Worm (Caenorhabditis elegans) whole organism, early embryonic: ENCODE data around the gene gcy-36.

Experiments used
- B0310.2 ChIP-seq: sonication (generic microtip); optimal IDR thresholded peaks from 2 replicates; lab custom pipeline; 2016; ENCODE audit warnings: mild to moderate bottlenecking, missing genetic modification characterization, missing compliant biosample characterization
- F13C5.2 ChIP-seq: sonication (generic microtip); optimal IDR thresholded peaks from 2 replicates; lab custom pipeline; 2017; ENCODE audit warnings: mild to moderate bottlenecking, missing genetic modification characterization, inconsistent platforms, missing compliant biosample characterization
- aly-1 ChIP-seq: sonication (generic microtip); optimal IDR thresholded peaks from 2 replicates; lab custom pipeline; 2016; ENCODE audit warnings: missing genetic modification characterization, missing compliant biosample characterization
- ama-1 ChIP-seq: fragments of 150-350 bp; optimal IDR thresholded peaks from 2 replicates; lab custom pipeline; 2014
- ceh-13 ChIP-seq: fragments of 200-800 bp; sonication (Bioruptor generic); optimal IDR thresholded peaks from 2 replicates; lab custom pipeline; 2018; ENCODE audit warnings: mild to moderate bottlenecking, missing genetic modification characterization, missing compliant biosample characterization
- ceh-36 ChIP-seq: sonication (generic microtip); optimal IDR thresholded peaks from 2 replicates; lab custom pipeline; 2016; ENCODE audit warnings: missing genetic modification characterization, inconsistent platforms, missing compliant biosample characterization
- ets-7 ChIP-seq: sonication (generic microtip); optimal IDR thresholded peaks from 2 replicates; lab custom pipeline; 2016; ENCODE audit warnings: missing genotype, missing genetic modification characterization, missing compliant biosample characterization
- flt-1 ChIP-seq: fragments of 200-800 bp; sonication (Bioruptor generic); IDR thresholded peaks from 2 replicates; pipeline ENCODE4 v1.3.6; 2022; ENCODE audit warnings: missing genetic modification characterization, missing compliant biosample characterization
- hmbx-1 ChIP-seq: sonication (generic microtip); optimal IDR thresholded peaks from 2 replicates; lab custom pipeline; 2016; ENCODE audit warnings: mild to moderate bottlenecking, missing genetic modification characterization, missing compliant biosample characterization
- hmg-4 ChIP-seq: fragments of 200-800 bp; sonication (Bioruptor generic); optimal IDR thresholded peaks from 2 replicates; lab custom pipeline; 2018; ENCODE audit warnings: mild to moderate bottlenecking, missing genetic modification characterization, missing compliant biosample characterization
- hnd-1 ChIP-seq: sonication (generic microtip); optimal IDR thresholded peaks from 2 replicates; lab custom pipeline; 2016; ENCODE audit warnings: missing genetic modification characterization, missing compliant biosample characterization
- pes-1 ChIP-seq: fragments of 200-800 bp; sonication (Bioruptor generic); IDR thresholded peaks from 2 replicates; pipeline ENCODE4 v1.3.6; 2022; ENCODE audit warnings: missing genetic modification reagents, missing genetic modification characterization, missing compliant biosample characterization
- scrt-1 ChIP-seq: fragments of 200-800 bp; sonication (Bioruptor generic); IDR thresholded peaks from 2 replicates; pipeline ENCODE4 v1.3.6; 2022; ENCODE audit warnings: missing genetic modification characterization, missing compliant biosample characterization
- sea-1 ChIP-seq: fragments of 200-800 bp; sonication (Bioruptor generic); conservative IDR thresholded peaks from 2 replicates; pipeline ENCODE4 v1.3.6; 2022; ENCODE audit warnings: missing genetic modification characterization, missing compliant biosample characterization
- tbx-11 ChIP-seq: fragments of 200-800 bp; sonication (Bioruptor generic); IDR thresholded peaks from 2 replicates; pipeline ENCODE4 v1.3.6; 2022; ENCODE audit warnings: missing genetic modification characterization, missing compliant biosample characterization
- tbx-37 ChIP-seq: fragments of 200-800 bp; sonication (Bioruptor generic); conservative IDR thresholded peaks from 2 replicates; pipeline ENCODE4 v1.3.6; 2022; ENCODE audit warnings: missing genetic modification reagents, missing genetic modification characterization, missing compliant biosample characterization
- tra-4 ChIP-seq: sonication (generic microtip); optimal IDR thresholded peaks from 2 replicates; lab custom pipeline; 2017; ENCODE audit warnings: missing genetic modification characterization, missing compliant biosample characterization

The gcy-36 gene

ce11 chrX:15441686-15442067 is 37.1 kb upstream of the gcy-36 start, which contains the start of gene nkat-3:
Gene nkat-3 (plus strand): TSS chrX:15441731.
- no peak for TF ChIP-seq hmg-4 (GFP tag; lab: Kevin White, UChicago)
- no peak for TF ChIP-seq ets-7
- no peak for TF ChIP-seq ceh-13
- TF ChIP-seq tbx-11, result no peak
- no peak for TF ChIP-seq scrt-1 (GFP tag; lab: Robert Waterston, UW)
- TF ChIP-seq hnd-1, result no peak
- TF ChIP-seq ceh-36 (tag; lab: Kevin White, UChicago), result no peak
- TF ChIP-seq flt-1 (GFP tag; lab: Robert Waterston, UW), result no peak
- no peak for TF ChIP-seq aly-1 (tag; lab: Kevin White, UChicago)
- no peak for TF ChIP-seq tra-4 (tag; lab: Kevin White, UChicago)
- no peak for TF ChIP-seq tbx-37 (GFP tag; lab: Robert Waterston, UW)
- no peak for TF ChIP-seq hmbx-1 (tag; lab: Kevin White, UChicago)
- no peak for TF ChIP-seq sea-1
- no peak for TF ChIP-seq B0310.2 (tag; lab: Kevin White, UChicago)
- TF ChIP-seq ama-1 (lab: Kevin White, UChicago), result no peak
- no peak for TF ChIP-seq F13C5.2 (tag; lab: Kevin White, UChicago)
- TF ChIP-seq pes-1 (GFP tag; lab: Robert Waterston, UW), result no peak

- TF ChIP-seq ets-7 (no peak), tra-4 (tag; lab: Kevin White, UChicago) (no peak), flt-1 (GFP tag; lab: Robert Waterston, UW) (no peak)
These were observed 32.5 kb upstream of the gcy-36 start, which contains the start of gene R03A10.5 for ce11 chrX:15446292-15446794. Gene R03A10.5 (plus strand): TSS chrX:15446722.

- TF ChIP-seq tra-4 (tag; lab: Kevin White, UChicago) (no peak), pes-1 (GFP tag; lab: Robert Waterston, UW) (no peak), tbx-11 (no peak), sea-1 (no peak), B0310.2 (tag; lab: Kevin White, UChicago) (no peak), hmbx-1 (tag; lab: Kevin White, UChicago) (no peak), ets-7 (no peak), scrt-1 (GFP tag; lab: Robert Waterston, UW) (no peak), hmg-4 (GFP tag; lab: Kevin White, UChicago) (no peak), tbx-37 (GFP tag; lab: Robert Waterston, UW) (no peak)
These were observed 13.8 kb upstream of the gcy-36 start for ce11 chrX:15465050-15465449.

- no peak for TF ChIP-seq hmbx-1 (tag; lab: Kevin White, UChicago)
- TF ChIP-seq aly-1 (tag; lab: Kevin White, UChicago), result no peak
- no peak for TF ChIP-seq B0310.2 (tag; lab: Kevin White, UChicago)
- no peak for TF ChIP-seq ama-1 (lab: Kevin White, UChicago)
- no peak for TF ChIP-seq flt-1 (GFP tag; lab: Robert Waterston, UW)
- TF ChIP-seq ceh-36 (tag; lab: Kevin White, UChicago), result no peak
- TF ChIP-seq tbx-37 (GFP tag; lab: Robert Waterston, UW), result no peak
- no peak for TF ChIP-seq F13C5.2 (tag; lab: Kevin White, UChicago)
- TF ChIP-seq hnd-1, result no peak
- TF ChIP-seq pes-1 (GFP tag; lab: Robert Waterston, UW), result no peak
- no peak for TF ChIP-seq tra-4 (tag; lab: Kevin White, UChicago)
- TF ChIP-seq tbx-11, result no peak
- TF ChIP-seq ceh-13, result no peak
- no peak for TF ChIP-seq scrt-1 (GFP tag; lab: Robert Waterston, UW)
- TF ChIP-seq ets-7, result no peak
- TF ChIP-seq sea-1, result no peak
- TF ChIP-seq hmg-4 (GFP tag; lab: Kevin White, UChicago), result no peak
These were observed 12.8 kb upstream of the gcy-36 start, which contains the start of gene sprr-1 for ce11 chrX:15466032-15466431. Gene sprr-1 (plus strand): TSS chrX:15466300.

ce11 chrX:15468657-15469056 is 10.2 kb upstream of the gcy-36 start:
- TF ChIP-seq ama-1 (lab: Kevin White, UChicago), result no peak
- no peak for TF ChIP-seq pes-1 (GFP tag; lab: Robert Waterston, UW)
- no peak for TF ChIP-seq hmbx-1 (tag; lab: Kevin White, UChicago)
- no peak for TF ChIP-seq ceh-13
- no peak for TF ChIP-seq flt-1 (GFP tag; lab: Robert Waterston, UW)
- TF ChIP-seq aly-1 (tag; lab: Kevin White, UChicago), result no peak
- no peak for TF ChIP-seq hmg-4 (GFP tag; lab: Kevin White, UChicago)

- no peak for TF ChIP-seq pes-1 (GFP tag; lab: Robert Waterston, UW)
- TF ChIP-seq ets-7, result no peak
- TF ChIP-seq B0310.2 (tag; lab: Kevin White, UChicago), result no peak
- no peak for TF ChIP-seq hmbx-1 (tag; lab: Kevin White, UChicago)
- no peak for TF ChIP-seq sea-1
- no peak for TF ChIP-seq hnd-1
- no peak for TF ChIP-seq F13C5.2 (tag; lab: Kevin White, UChicago)
- TF ChIP-seq flt-1 (GFP tag; lab: Robert Waterston, UW), result no peak
These were observed 8.8 kb upstream of the gcy-36 start for ce11 chrX:15469957-15470548.

ce11 chrX:15477309-15477708 is 1.5 kb upstream of the gcy-36 start, which contains the start of gene exc-1:
Gene exc-1 (minus strand): TSS chrX:15477409.
- no peak for TF ChIP-seq F13C5.2 (tag; lab: Kevin White, UChicago)
- TF ChIP-seq scrt-1 (GFP tag; lab: Robert Waterston, UW), result no peak
- TF ChIP-seq tbx-11, result no peak
- no peak for TF ChIP-seq tra-4 (tag; lab: Kevin White, UChicago)
- TF ChIP-seq ets-7, result no peak
- no peak for TF ChIP-seq hnd-1
- TF ChIP-seq hmbx-1 (tag; lab: Kevin White, UChicago), result no peak
- no peak for TF ChIP-seq tbx-37 (GFP tag; lab: Robert Waterston, UW)
- no peak for TF ChIP-seq ceh-13
